Worm (Caenorhabditis elegans): ENCODE measurements around the gene C16C8.10.

DNA sequence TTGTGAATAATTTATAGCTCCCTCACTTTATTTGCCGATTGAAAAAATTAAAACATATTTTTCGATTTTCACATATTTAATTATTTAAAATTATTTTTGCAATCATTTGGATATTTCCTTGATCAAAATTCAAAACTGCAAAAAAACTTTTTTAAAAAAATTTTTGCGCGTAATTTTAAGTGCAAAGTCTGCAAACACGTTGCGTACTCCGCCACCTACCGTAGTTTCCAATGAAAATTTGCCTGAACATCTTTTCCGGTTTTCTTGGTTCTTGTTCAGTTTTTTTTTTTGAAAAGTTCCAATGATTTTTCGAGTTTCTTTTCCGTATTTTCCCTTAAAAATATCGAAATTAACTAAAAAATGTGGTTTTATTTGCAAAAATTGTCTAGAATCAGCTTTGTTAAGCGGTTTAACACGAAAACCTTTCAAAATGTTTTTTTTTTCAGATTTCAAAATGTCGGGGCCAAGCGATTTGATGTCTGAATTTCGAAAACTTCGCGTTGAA is 15.7 kb downstream of the C16C8.10 start, which contains the start of gene C16C8.25:
- TF ChIP-seq dmd-4 (tag; optimal IDR thresholded peaks at IDR 0.05) (no peak), R02D3.7 (tag; optimal IDR thresholded peaks at IDR 0.05) (no peak), nhr-25 (tag; optimal IDR thresholded peaks at IDR 0.05) (no peak), unc-39 (tag; optimal IDR thresholded peaks at IDR 0.05) (no peak), gmeb-1 (tag; optimal IDR thresholded peaks at IDR 0.05) (no peak), elt-3 (tag; optimal IDR thresholded peaks at IDR 0.05) (no peak), crh-2 (tag; optimal IDR thresholded peaks at IDR 0.05) (no peak), elt-1 (tag; optimal IDR thresholded peaks at IDR 0.05) (no peak)

Measured in whole organism, L2 larva.